Worm (Caenorhabditis elegans) whole organism, L4 larva: ENCODE data around the gene glb-11.

Experiments used
- ZK337.2 ChIP-seq: fragments of 200-800 bp; sonication (Bioruptor generic); IDR thresholded peaks from 2 replicates; pipeline ENCODE4 v1.3.6; 2022; ENCODE audit warnings: missing genetic modification reagents, missing genetic modification characterization, missing compliant biosample characterization
- dpl-1 ChIP-seq: fragments of 150-350 bp; optimal IDR thresholded peaks from 2 replicates; lab custom pipeline; 2014; ENCODE audit warnings: missing biosample characterization, missing genetic modification reagents, missing genetic modification characterization
- lsy-2 ChIP-seq, 2 experiments: fragments of 150-350 bp in 1 of 2; sonication (generic microtip) in 1 of 2; optimal IDR thresholded peaks; 2 replicates each; lab custom pipeline; 2014 to 2017; ENCODE audit warnings: missing biosample characterization in 2 of 2, missing genetic modification characterization in 2 of 2
- zag-1 ChIP-seq: fragments of 150-350 bp; optimal IDR thresholded peaks from 2 replicates; lab custom pipeline; 2014; ENCODE audit warnings: missing biosample characterization, missing genetic modification characterization
- ztf-7 ChIP-seq: fragments of 150-350 bp; optimal IDR thresholded peaks from 2 replicates; lab custom pipeline; 2014; ENCODE audit warnings: missing biosample characterization, missing genetic modification characterization

DNA sequence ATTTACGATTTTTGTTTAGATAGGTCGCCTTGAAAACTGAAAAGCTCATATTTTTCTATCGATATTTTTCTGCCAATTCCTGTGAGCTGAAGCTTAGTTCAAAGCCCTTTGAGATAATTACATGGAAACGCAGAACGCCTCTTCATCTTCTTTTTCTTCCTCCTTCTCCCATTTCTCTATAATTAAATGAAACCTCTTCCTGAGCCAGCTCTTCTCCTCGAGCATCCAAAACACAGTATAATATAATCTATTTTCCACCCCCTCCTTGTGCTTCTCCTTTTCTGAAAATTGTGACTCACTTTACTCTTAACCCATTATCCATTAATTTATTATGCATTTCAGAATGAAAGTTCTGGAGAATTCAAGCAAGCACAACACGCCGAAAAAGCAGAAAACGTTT, 35.7 kb downstream of the glb-11 start, which contains the start of gene F37A8.5:
- TF ChIP-seq lsy-2 (tag; optimal IDR thresholded peaks at IDR 0.05; lab: Kevin White, UChicago) (peak in 1 of 2 experiments; percentile 10), ZK337.2 (GFP tag; lab: Robert Waterston, UW) (no peak), dpl-1 (GFP tag; lab: Kevin White, UChicago) (no peak), ztf-7 (tag; lab: Kevin White, UChicago) (no peak), zag-1 (tag; lab: Kevin White, UChicago) (no peak)
